Worm (Caenorhabditis elegans) whole organism, L4 larva: ENCODE data around the gene R102.8.

Experiments
- F26F4.8 ChIP-seq: fragments of 200-800 bp; sonication (Bioruptor generic); conservative IDR thresholded peaks from 2 replicates; pipeline ENCODE4 v1.3.6; 2022; ENCODE audit warnings: missing genetic modification characterization, missing compliant biosample characterization
- F44E2.7 ChIP-seq: fragments of 200-800 bp; sonication (Bioruptor generic); IDR thresholded peaks from 2 replicates; pipeline ENCODE4 v2.1.2; 2022; ENCODE audit warnings: missing genetic modification characterization, missing compliant biosample characterization
- F49E8.2 ChIP-seq: sonication (generic microtip); optimal IDR thresholded peaks from 2 replicates; lab custom pipeline; 2016; ENCODE audit warnings: missing compliant biosample characterization, mild to moderate bottlenecking, missing genetic modification characterization, borderline replicate concordance
- Y105C5A.15 ChIP-seq: fragments of 200-800 bp; sonication (Bioruptor generic); IDR thresholded peaks from 2 replicates; pipeline ENCODE4 v1.3.6; 2022; ENCODE audit warnings: missing genetic modification characterization, missing compliant biosample characterization
- ZK546.5 ChIP-seq, 2 experiments: sonication (generic microtip); optimal IDR thresholded peaks; 2 replicates each; lab custom pipeline; 2017; ENCODE audit warnings: missing biosample characterization in 2 of 2, missing genetic modification characterization in 2 of 2
- aha-1 ChIP-seq: fragments of 150-350 bp; peaks from one replicate; lab custom pipeline; 2014; ENCODE audit warnings: missing biosample characterization, missing genetic modification characterization
- ceh-20 ChIP-seq: fragments of 200-800 bp; sonication (Bioruptor generic); IDR thresholded peaks from 2 replicates; pipeline ENCODE4 v1.3.6; 2022; ENCODE audit warnings: missing genetic modification reagents, missing genetic modification characterization, missing compliant biosample characterization
- daf-12 ChIP-seq: fragments of 150-350 bp; optimal IDR thresholded peaks from 2 replicates; lab custom pipeline; 2014; ENCODE audit warnings: missing biosample characterization, missing genetic modification reagents, missing genetic modification characterization
- daf-19 ChIP-seq: fragments of 200-800 bp; sonication (Bioruptor generic); conservative IDR thresholded peaks from 2 replicates; pipeline ENCODE4 v1.3.6; 2022; ENCODE audit warnings: missing genetic modification characterization, missing compliant biosample characterization
- dmd-9 ChIP-seq: fragments of 200-800 bp; sonication (Bioruptor generic); IDR thresholded peaks from 2 replicates; pipeline ENCODE4 v1.3.6; 2022; ENCODE audit warnings: missing genetic modification reagents, missing genetic modification characterization, missing compliant biosample characterization
- dpl-1 ChIP-seq: fragments of 150-350 bp; optimal IDR thresholded peaks from 2 replicates; lab custom pipeline; 2014; ENCODE audit warnings: missing biosample characterization, missing genetic modification reagents, missing genetic modification characterization
- duxl-1 ChIP-seq: sonication (generic microtip); optimal IDR thresholded peaks from 2 replicates; lab custom pipeline; 2016; ENCODE audit warnings: mild to moderate bottlenecking, missing genetic modification characterization, moderate library complexity, missing compliant biosample characterization; ENCODE audit not compliant: poor library complexity
- dve-1 ChIP-seq: sonication (generic microtip); optimal IDR thresholded peaks from 2 replicates; lab custom pipeline; 2017; ENCODE audit warnings: antibody characterized with exemption, mild to moderate bottlenecking, missing genetic modification characterization, missing compliant biosample characterization; ENCODE audit not compliant: insufficient read depth
- fkh-10 ChIP-seq: fragments of 150-350 bp; optimal IDR thresholded peaks from 2 replicates; lab custom pipeline; 2014; ENCODE audit warnings: missing biosample characterization, missing genetic modification reagents, missing genetic modification characterization
- hlh-11 ChIP-seq: fragments of 200-800 bp; sonication (Bioruptor generic); optimal IDR thresholded peaks from 2 replicates; lab custom pipeline; 2018; ENCODE audit warnings: mild to moderate bottlenecking, missing genetic modification characterization, missing compliant biosample characterization
- hlh-30 ChIP-seq: sonication (generic microtip); optimal IDR thresholded peaks from 2 replicates; lab custom pipeline; 2017; ENCODE audit warnings: antibody characterized with exemption, mild to moderate bottlenecking, missing genetic modification characterization, missing compliant biosample characterization; ENCODE audit not compliant: insufficient read depth
- lin-1 ChIP-seq: fragments of 200-800 bp; sonication (Bioruptor generic); IDR thresholded peaks from 2 replicates; pipeline ENCODE4 v1.3.6; 2022; ENCODE audit warnings: missing genetic modification reagents, missing genetic modification characterization, missing compliant biosample characterization
- lin-15B ChIP-seq: fragments of 150-350 bp; sonication (generic microtip); optimal IDR thresholded peaks from 3 replicates; lab custom pipeline; 2014; ENCODE audit warnings: missing biosample characterization, missing genetic modification characterization
- lin-38 ChIP-seq: fragments of 200-800 bp; sonication (Bioruptor generic); IDR thresholded peaks from 2 replicates; pipeline ENCODE4 v1.3.6; 2022; ENCODE audit warnings: missing genetic modification reagents, missing genetic modification characterization, missing compliant biosample characterization
- mdl-1 ChIP-seq, 2 experiments: fragments of 150-350 bp in 1 of 2; sonication (generic microtip) in 1 of 2; optimal IDR thresholded peaks; 2 replicates each; lab custom pipeline; 2014 to 2017; ENCODE audit warnings: missing biosample characterization in 2 of 2, missing genetic modification characterization in 2 of 2
- mes-2 ChIP-seq: sonication (generic microtip); optimal IDR thresholded peaks from 2 replicates; lab custom pipeline; 2016; ENCODE audit warnings: missing genotype, mild to moderate bottlenecking, missing genetic modification characterization, missing compliant biosample characterization; ENCODE audit not compliant: poor library complexity, severe bottlenecking
- nhr-10 ChIP-seq: fragments of 150-350 bp; optimal IDR thresholded peaks from 2 replicates; lab custom pipeline; 2014; ENCODE audit warnings: missing biosample characterization, missing genetic modification characterization
- nhr-111 ChIP-seq: fragments of 200-800 bp; sonication (Bioruptor generic); optimal IDR thresholded peaks from 2 replicates; lab custom pipeline; 2018; ENCODE audit warnings: mild to moderate bottlenecking, missing genetic modification characterization, missing compliant biosample characterization
- nhr-237 ChIP-seq: sonication (generic microtip); optimal IDR thresholded peaks from 2 replicates; lab custom pipeline; 2017; ENCODE audit warnings: missing biosample characterization, missing genetic modification characterization
- nhr-28 ChIP-seq: fragments of 150-350 bp; optimal IDR thresholded peaks from 2 replicates; lab custom pipeline; 2014; ENCODE audit warnings: missing biosample characterization, missing genetic modification characterization
- nhr-41 ChIP-seq: fragments of 200-800 bp; sonication (Bioruptor generic); IDR thresholded peaks from 2 replicates; pipeline ENCODE4 v1.3.6; 2022; ENCODE audit warnings: missing genetic modification reagents, missing genetic modification characterization, missing compliant biosample characterization
- nhr-48 ChIP-seq: sonication (generic microtip); optimal IDR thresholded peaks from 2 replicates; lab custom pipeline; 2016; ENCODE audit warnings: mild to moderate bottlenecking, missing genetic modification characterization, missing compliant biosample characterization
- nhr-76 ChIP-seq: fragments of 150-350 bp; optimal IDR thresholded peaks from 2 replicates; lab custom pipeline; 2014; ENCODE audit warnings: missing biosample characterization, missing genetic modification characterization
- php-3 ChIP-seq: fragments of 200-800 bp; sonication (Bioruptor generic); IDR thresholded peaks from 2 replicates; pipeline ENCODE4 v1.3.6; 2022; ENCODE audit warnings: missing genetic modification reagents, missing genetic modification characterization, missing compliant biosample characterization
- saeg-2 ChIP-seq: fragments of 200-800 bp; sonication (Bioruptor generic); IDR thresholded peaks from 2 replicates; pipeline ENCODE4 v1.3.6; 2022; ENCODE audit warnings: missing genetic modification reagents, missing genetic modification characterization, missing compliant biosample characterization
- snpc-1.2 ChIP-seq: fragments of 200-800 bp; sonication (Bioruptor generic); IDR thresholded peaks from 2 replicates; pipeline ENCODE4 v1.3.6; 2022; ENCODE audit warnings: missing genetic modification reagents, missing genetic modification characterization, missing compliant biosample characterization
- spr-1 ChIP-seq: sonication (generic microtip); optimal IDR thresholded peaks from 2 replicates; lab custom pipeline; 2016; ENCODE audit warnings: mild to moderate bottlenecking, missing genetic modification characterization, missing compliant biosample characterization
- tag-97 ChIP-seq: fragments of 200-800 bp; sonication (Bioruptor generic); IDR thresholded peaks from 2 replicates; pipeline ENCODE4 v1.3.6; 2022; ENCODE audit warnings: missing genetic modification characterization, missing compliant biosample characterization
- tra-1 ChIP-seq: fragments of 200-800 bp; sonication (Bioruptor generic); IDR thresholded peaks from 2 replicates; pipeline ENCODE4 v1.3.6; 2022; ENCODE audit warnings: missing genetic modification reagents, missing genetic modification characterization, missing compliant biosample characterization
- unc-39 ChIP-seq: sonication (generic microtip); optimal IDR thresholded peaks from 2 replicates; lab custom pipeline; 2017; ENCODE audit warnings: missing biosample characterization, missing genetic modification characterization
- unc-62 ChIP-seq, 3 experiments: fragments of 150-350 bp in 1 of 3; sonication (generic microtip); optimal IDR thresholded peaks in 2 of 3; peaks in 1 of 3; 1 replicate in 1 of 3; 2 replicates in 2 of 3; lab custom pipeline; 2014 to 2017; ENCODE audit warnings: missing biosample characterization in 3 of 3, missing genetic modification characterization in 3 of 3, missing genetic modification reagents in 3 of 3, missing genotype in 1 of 3
- zip-2 ChIP-seq: fragments of 150-350 bp; optimal IDR thresholded peaks from 2 replicates; lab custom pipeline; 2014; ENCODE audit warnings: missing biosample characterization, missing genetic modification characterization

The R102.8 gene

DNA sequence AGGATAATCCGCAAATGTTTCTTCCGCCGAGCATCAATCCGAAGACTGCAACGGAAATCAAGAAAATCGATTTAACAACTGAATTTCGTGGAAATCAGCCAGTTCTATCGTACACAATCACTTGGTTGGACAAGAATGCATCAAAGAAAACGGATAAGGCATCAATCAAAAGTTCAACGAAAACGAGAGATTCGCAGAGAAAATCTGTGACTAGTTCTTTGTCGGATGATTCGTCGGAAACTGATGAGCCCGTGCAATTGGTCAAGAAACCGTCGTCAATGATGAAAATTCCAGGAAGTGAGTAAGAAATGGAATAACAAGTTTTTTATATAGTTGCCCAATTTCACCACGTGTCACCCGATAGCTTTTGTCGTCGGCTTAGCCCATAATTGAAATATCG is 16.1 kb upstream of the R102.8 start, which contains the start of gene R102.6:
TSS of gene R102.6 (minus strand) at position 101 of the 400 bp plus-strand sequence.
- TF ChIP-seq unc-62 (GFP tag; optimal IDR thresholded peaks at IDR 0.05 in 1 of 2; lab: Kevin White, UChicago) (no peak), unc-62 (tag; optimal IDR thresholded peaks at IDR 0.05; lab: Kevin White, UChicago) (no peak), snpc-1.2 (GFP tag; lab: Robert Waterston, UW) (no peak), daf-12 (no peak), tra-1 (GFP tag; lab: Robert Waterston, UW) (no peak), nhr-111 (no peak), nhr-10 (tag; lab: Kevin White, UChicago) (no peak), nhr-41 (GFP tag; lab: Robert Waterston, UW) (no peak), F44E2.7 (no peak), dmd-9 (GFP tag; lab: Robert Waterston, UW) (no peak), aha-1 (tag; lab: Kevin White, UChicago) (no peak), spr-1 (tag; lab: Kevin White, UChicago) (no peak), dve-1 (no peak), F49E8.2 (tag; lab: Kevin White, UChicago) (no peak), mes-2 (tag; lab: Kevin White, UChicago) (no peak), Y105C5A.15 (GFP tag; lab: Robert Waterston, UW) (no peak)
- TF ChIP-seq, all 104 proteins: peak for 0

DNA sequence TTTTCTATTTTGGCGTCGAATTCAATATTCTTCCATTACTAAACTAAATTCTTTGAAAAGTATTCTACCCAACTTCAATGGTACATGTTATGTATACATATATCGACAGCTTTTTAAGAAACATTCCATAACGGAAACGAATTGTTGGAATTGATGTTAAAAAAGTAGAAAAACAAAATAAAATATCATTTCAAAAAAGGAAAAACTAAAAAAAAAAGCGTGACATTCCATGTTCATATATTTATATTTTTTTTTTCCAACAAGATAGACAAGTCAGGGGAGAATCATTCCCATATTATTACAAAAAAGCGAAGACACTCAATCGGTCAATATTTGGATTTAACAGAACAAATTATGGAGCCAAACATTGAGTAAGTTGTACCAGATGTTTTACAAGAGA is 15.1 kb upstream of the R102.8 start, which contains the start of gene R102.10:
TSS of gene R102.10 (plus strand) at position 301 of the 400 bp plus-strand sequence.
- no peak for TF ChIP-seq php-3 (GFP tag; lab: Robert Waterston, UW)
- no peak for TF ChIP-seq tag-97 (GFP tag; lab: Robert Waterston, UW)
- no peak for TF ChIP-seq F26F4.8 (GFP tag; lab: Robert Waterston, UW)
- no peak for TF ChIP-seq dpl-1 (GFP tag; lab: Kevin White, UChicago)
- TF ChIP-seq duxl-1 (tag; lab: Kevin White, UChicago) = no peak
- no peak for TF ChIP-seq daf-19 (GFP tag; lab: Robert Waterston, UW)
- no peak for TF ChIP-seq lin-15B
- TF ChIP-seq nhr-76 (tag; lab: Kevin White, UChicago) = no peak
- no peak for TF ChIP-seq snpc-1.2 (GFP tag; lab: Robert Waterston, UW)

DNA sequence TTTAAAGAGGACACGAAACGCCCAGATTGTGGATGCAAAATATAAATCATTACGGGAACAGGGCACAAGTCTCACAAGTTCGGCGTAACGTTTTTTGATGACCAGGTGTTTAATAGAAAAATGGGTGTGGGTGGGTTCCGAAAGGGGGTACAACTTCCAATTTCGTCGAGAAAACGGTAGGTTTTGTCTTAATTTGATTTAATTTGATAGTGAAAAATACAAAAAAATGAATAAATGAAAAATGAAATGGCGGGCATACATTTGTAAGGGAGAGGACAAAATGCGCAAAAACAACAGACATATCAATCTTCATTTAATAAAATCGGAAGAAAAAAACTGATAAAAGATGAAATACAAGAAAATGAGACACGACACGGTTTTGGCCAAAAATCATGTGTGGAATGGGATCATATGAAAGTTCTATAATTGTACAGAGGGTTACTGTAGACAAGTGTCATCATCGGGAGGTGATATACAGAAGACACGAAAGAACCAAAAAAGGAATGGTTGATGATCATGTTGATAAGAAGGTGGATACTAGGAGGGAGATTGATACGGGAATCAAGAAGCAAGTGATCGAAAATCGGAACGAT is 11.9 kb upstream of the R102.8 start:
- TF ChIP-seq lin-1 (no peak), zip-2 (tag; lab: Kevin White, UChicago) (no peak), ceh-20 (GFP tag; lab: Robert Waterston, UW) (0 out of 2 replicates have a peak, but pooled peaks have one; percentile 57), saeg-2 (GFP tag; lab: Robert Waterston, UW) (no peak), mdl-1 (tag; optimal IDR thresholded peaks at IDR 0.05; lab: Kevin White, UChicago) (peak in 1 of 2 experiments; percentile 55), nhr-28 (tag; lab: Kevin White, UChicago) (peak; percentile 60), lin-38 (GFP tag; lab: Robert Waterston, UW) (no peak), tag-97 (GFP tag; lab: Robert Waterston, UW) (no peak), hlh-11 (peak; percentile 62), nhr-237 (no peak), hlh-30 (peak; percentile 69), fkh-10 (GFP tag; lab: Kevin White, UChicago) (no peak), daf-12 (no peak), lin-15B (no peak), ZK546.5 (tag; optimal IDR thresholded peaks at IDR 0.05; lab: Kevin White, UChicago) (no peak), unc-62 (GFP tag; optimal IDR thresholded peaks at IDR 0.05 in 1 of 2; lab: Kevin White, UChicago) (peak in 1 of 2 experiments; percentile 58), unc-62 (tag; optimal IDR thresholded peaks at IDR 0.05; lab: Kevin White, UChicago) (no peak), unc-39 (tag; lab: Kevin White, UChicago) (no peak), F44E2.7 (no peak), nhr-48 (peak; percentile 4)
